Worm (Caenorhabditis elegans) whole organism, late embryonic: ENCODE results near the gene T20G5.9.

ENCODE experiments used
- C08G9.2 ChIP-seq: sonication (generic microtip); optimal IDR thresholded peaks from 2 replicates; lab custom pipeline; 2016; ENCODE audit warnings: mild to moderate bottlenecking, missing genetic modification characterization, moderate library complexity, missing compliant biosample characterization
- C38D4.7 ChIP-seq: fragments of 200-800 bp; sonication (Bioruptor generic); optimal IDR thresholded peaks from 2 replicates; lab custom pipeline; 2018; ENCODE audit warnings: mild to moderate bottlenecking, missing genetic modification characterization, moderate library complexity, missing compliant biosample characterization
- ama-1 ChIP-seq: fragments of 150-350 bp; optimal IDR thresholded peaks from 2 replicates; lab custom pipeline; 2014
- ceh-18 ChIP-seq: sonication (generic microtip); optimal IDR thresholded peaks from 2 replicates; lab custom pipeline; 2016; ENCODE audit warnings: missing genetic modification characterization, missing compliant biosample characterization
- ceh-19 ChIP-seq: fragments of 200-800 bp; sonication (Bioruptor generic); optimal IDR thresholded peaks from 2 replicates; lab custom pipeline; 2018; ENCODE audit warnings: mild to moderate bottlenecking, missing genetic modification characterization, missing compliant biosample characterization
- ceh-22 ChIP-seq: sonication (generic microtip); optimal IDR thresholded peaks from 2 replicates; lab custom pipeline; 2017; ENCODE audit warnings: missing biosample characterization, missing genetic modification characterization
- ceh-24 ChIP-seq: sonication (generic microtip); optimal IDR thresholded peaks from 2 replicates; lab custom pipeline; 2016; ENCODE audit warnings: mild to moderate bottlenecking, missing genetic modification characterization, missing compliant biosample characterization
- ceh-30 ChIP-seq: fragments of 150-350 bp; optimal IDR thresholded peaks from 2 replicates; lab custom pipeline; 2014; ENCODE audit warnings: missing biosample characterization, missing genetic modification characterization
- ceh-48 ChIP-seq: sonication (generic microtip); optimal IDR thresholded peaks from 2 replicates; lab custom pipeline; 2016; ENCODE audit warnings: missing genetic modification characterization, inconsistent platforms, missing compliant biosample characterization
- ceh-6 ChIP-seq: fragments of 200-800 bp; sonication (Bioruptor generic); optimal IDR thresholded peaks from 2 replicates; lab custom pipeline; 2018; ENCODE audit warnings: mild to moderate bottlenecking, missing genetic modification characterization, missing compliant biosample characterization
- dve-1 ChIP-seq: sonication (generic microtip); optimal IDR thresholded peaks from 2 replicates; lab custom pipeline; 2017; ENCODE audit warnings: antibody characterized with exemption, mild to moderate bottlenecking, missing genetic modification characterization, missing compliant biosample characterization
- elt-2 ChIP-seq: sonication (generic microtip); optimal IDR thresholded peaks from 2 replicates; lab custom pipeline; 2016; ENCODE audit warnings: missing genetic modification reagents, missing genetic modification characterization, missing compliant biosample characterization
- ets-4 ChIP-seq: sonication (generic microtip); optimal IDR thresholded peaks from 2 replicates; lab custom pipeline; 2016; ENCODE audit warnings: missing genetic modification characterization, missing compliant biosample characterization
- eyg-1 ChIP-seq: sonication (generic microtip); optimal IDR thresholded peaks from 2 replicates; lab custom pipeline; 2016; ENCODE audit warnings: missing genotype, missing genetic modification characterization, missing compliant biosample characterization
- fkh-10 ChIP-seq: fragments of 150-350 bp; optimal IDR thresholded peaks from 2 replicates; lab custom pipeline; 2014; ENCODE audit warnings: missing biosample characterization, missing genetic modification reagents, missing genetic modification characterization
- fkh-6 ChIP-seq: sonication (generic microtip); optimal IDR thresholded peaks from 2 replicates; lab custom pipeline; 2016; ENCODE audit warnings: missing genetic modification characterization, missing compliant biosample characterization
- hlh-13 ChIP-seq: fragments of 200-800 bp; sonication (Bioruptor generic); optimal IDR thresholded peaks from 2 replicates; lab custom pipeline; 2018; ENCODE audit warnings: mild to moderate bottlenecking, missing genetic modification characterization, missing compliant biosample characterization
- mec-3 ChIP-seq: sonication (generic microtip); optimal IDR thresholded peaks from 2 replicates; lab custom pipeline; 2016; ENCODE audit warnings: borderline replicate concordance, missing genetic modification characterization, missing compliant biosample characterization
- nfya-1 ChIP-seq: sonication (generic microtip); optimal IDR thresholded peaks from 2 replicates; lab custom pipeline; 2017; ENCODE audit warnings: missing genetic modification characterization, mild to moderate bottlenecking, missing compliant biosample characterization, antibody characterized with exemption, moderate library complexity
- nhr-11 ChIP-seq: fragments of 150-350 bp; optimal IDR thresholded peaks from 2 replicates; lab custom pipeline; 2014; ENCODE audit warnings: missing biosample characterization, missing genetic modification characterization
- npax-4 ChIP-seq: sonication (generic microtip); optimal IDR thresholded peaks from 2 replicates; lab custom pipeline; 2016; ENCODE audit warnings: missing genetic modification characterization, missing compliant biosample characterization
- pag-3 ChIP-seq: sonication (generic microtip); optimal IDR thresholded peaks from 2 replicates; lab custom pipeline; 2016; ENCODE audit warnings: missing compliant biosample characterization, missing genetic modification characterization, borderline replicate concordance
- rnt-1 ChIP-seq: sonication (generic microtip); optimal IDR thresholded peaks from 2 replicates; lab custom pipeline; 2016; ENCODE audit warnings: missing genetic modification characterization, missing compliant biosample characterization
- sdc-2 ChIP-seq: sonication (generic microtip); optimal IDR thresholded peaks from 2 replicates; lab custom pipeline; 2016; ENCODE audit warnings: missing genotype, missing genetic modification characterization, missing compliant biosample characterization
- sox-2 ChIP-seq: fragments of 200-800 bp; sonication (Bioruptor generic); IDR thresholded peaks from 2 replicates; pipeline ENCODE4 v1.3.6; 2022; ENCODE audit warnings: missing genetic modification reagents, missing genetic modification characterization, missing compliant biosample characterization
- sox-4 ChIP-seq: sonication (generic microtip); optimal IDR thresholded peaks from 2 replicates; lab custom pipeline; 2017; ENCODE audit warnings: mild to moderate bottlenecking, missing genetic modification characterization, inconsistent platforms, missing compliant biosample characterization
- tbx-2 ChIP-seq: sonication (generic microtip); optimal IDR thresholded peaks from 2 replicates; lab custom pipeline; 2016; ENCODE audit warnings: missing genetic modification characterization, missing compliant biosample characterization
- unc-55 ChIP-seq: sonication (generic microtip); optimal IDR thresholded peaks from 2 replicates; lab custom pipeline; 2017; ENCODE audit warnings: missing biosample characterization, missing genetic modification reagents, missing genetic modification characterization
- ztf-16 ChIP-seq: sonication (generic microtip); optimal IDR thresholded peaks from 2 replicates; lab custom pipeline; 2017; ENCODE audit warnings: missing genetic modification characterization, missing compliant biosample characterization

The T20G5.9 gene

ce11 chrIII:10202391-10202790 lies 7.2 kb upstream of the T20G5.9 start:
- TF ChIP-seq npax-4 (tag; lab: Kevin White, UChicago) = no peak
- TF ChIP-seq nhr-11 (tag; lab: Kevin White, UChicago) = no peak
- no peak for TF ChIP-seq sox-2 (GFP tag; lab: Robert Waterston, UW)
- no peak for TF ChIP-seq C38D4.7 (GFP tag; lab: Kevin White, UChicago)
- no peak for TF ChIP-seq fkh-6 (tag; lab: Kevin White, UChicago)
- TF ChIP-seq ets-4 (tag; lab: Kevin White, UChicago) = no peak

ce11 chrIII:10202894-10203871 lies 6.5 kb upstream of the T20G5.9 start, which contains the start of gene chc-1:
Gene chc-1 (plus strand): TSS chrIII:10203821.
- TF ChIP-seq ama-1 (lab: Kevin White, UChicago) (no peak), ceh-18 (tag; lab: Kevin White, UChicago) (peak; percentile 1), nfya-1 (peak; percentile 12), dve-1 (tag; lab: Kevin White, UChicago) (peak; percentile 37), unc-55 (peak; percentile 46)
- TF ChIP-seq, all 69 proteins: peak for 4

ce11 chrIII:10206352-10206751 lies 3.3 kb upstream of the T20G5.9 start:
- TF ChIP-seq rnt-1 (tag; lab: Kevin White, UChicago) (no peak), ets-4 (tag; lab: Kevin White, UChicago) (no peak), ceh-6 (GFP tag; lab: Kevin White, UChicago) (no peak), mec-3 (tag; lab: Kevin White, UChicago) (no peak), ceh-24 (no peak), sdc-2 (no peak), sox-4 (tag; lab: Kevin White, UChicago) (no peak), ztf-16 (no peak), eyg-1 (tag; lab: Kevin White, UChicago) (no peak), C38D4.7 (GFP tag; lab: Kevin White, UChicago) (no peak), pag-3 (tag; lab: Kevin White, UChicago) (no peak), C08G9.2 (tag; lab: Kevin White, UChicago) (no peak), ceh-19 (GFP tag; lab: Kevin White, UChicago) (no peak), fkh-10 (GFP tag; lab: Kevin White, UChicago) (no peak), elt-2 (tag; lab: Kevin White, UChicago) (no peak), ceh-30 (tag; lab: Kevin White, UChicago) (no peak), tbx-2 (tag; lab: Kevin White, UChicago) (no peak)

ce11 chrIII:10211889-10212494 lies 2.4 kb downstream of the T20G5.9 start, which contains the start of the genes blos-1 and best-18:
Gene blos-1 (minus strand): TSS chrIII:10211946.
Gene best-18 (plus strand): TSS chrIII:10212396.
- peak; percentile 64 for TF ChIP-seq ceh-48
- TF ChIP-seq ztf-16 = no peak

ce11 chrIII:10214540-10214979 lies 4.9 kb downstream of the T20G5.9 start:
- TF ChIP-seq hlh-13 (GFP tag; lab: Kevin White, UChicago) (no peak), ama-1 (lab: Kevin White, UChicago) (peak; percentile 2)
- TF ChIP-seq, all 69 proteins: peak for 1

ce11 chrIII:10215882-10216281 lies 6.2 kb downstream of the T20G5.9 start:
- no peak for TF ChIP-seq ceh-22 (tag; lab: Kevin White, UChicago)
- TF ChIP-seq ceh-19 (GFP tag; lab: Kevin White, UChicago) = no peak
